Worm (Caenorhabditis elegans) whole organism, midembryonic: Measurements from ENCODE around the gene T01C8.3.

ENCODE experiments used
- T22C8.4 ChIP-seq: fragments of 200-800 bp; sonication (Bioruptor generic); IDR thresholded peaks from 2 replicates; pipeline ENCODE4 v1.3.6; 2022; ENCODE audit warnings: missing genetic modification characterization, missing compliant biosample characterization
- flt-1 ChIP-seq: fragments of 200-800 bp; sonication (Bioruptor generic); IDR thresholded peaks from 2 replicates; pipeline ENCODE4 v1.3.6; 2022; ENCODE audit warnings: missing genetic modification characterization, missing compliant biosample characterization
- ztf-29 ChIP-seq: fragments of 200-800 bp; sonication (Bioruptor generic); IDR thresholded peaks from 2 replicates; pipeline ENCODE4 v1.3.6; 2022; ENCODE audit warnings: missing genetic modification reagents, missing genetic modification characterization, missing compliant biosample characterization

ce11 chrX:16792700-16793176 is 9.7 kb upstream of the T01C8.3 start, which contains the start of gene got-1.2:
- no peak for TF ChIP-seq T22C8.4 (GFP tag; lab: Robert Waterston, UW)
- TF ChIP-seq flt-1 (GFP tag; lab: Robert Waterston, UW), result no peak
- TF ChIP-seq ztf-29 (GFP tag; lab: Robert Waterston, UW), result no peak
